Worm (Caenorhabditis elegans) whole organism, L1 larva: ENCODE results near the gene sup-9.
"Not testable (repeated sequence)": the region's sequence is repeated elsewhere in the genome, so short reads cannot be mapped to it uniquely, and the experiment has no call there.

Experiments used
- C16A3.4 ChIP-seq: fragments of 150-350 bp; optimal IDR thresholded peaks from 2 replicates; lab custom pipeline; 2014; ENCODE audit warnings: missing biosample characterization, missing genetic modification characterization
- C34B4.2 ChIP-seq: sonication (generic microtip); optimal IDR thresholded peaks from 2 replicates; lab custom pipeline; 2017; ENCODE audit warnings: mild to moderate bottlenecking, missing genetic modification characterization, missing compliant biosample characterization
- aha-1 ChIP-seq: fragments of 150-350 bp; optimal IDR thresholded peaks from 2 replicates; lab custom pipeline; 2014; ENCODE audit warnings: missing biosample characterization, missing genetic modification characterization
- aly-2 ChIP-seq: fragments of 150-350 bp; optimal IDR thresholded peaks from 2 replicates; lab custom pipeline; 2014; ENCODE audit warnings: missing biosample characterization, missing genetic modification characterization
- blmp-1 ChIP-seq: fragments of 150-350 bp; optimal IDR thresholded peaks from 2 replicates; lab custom pipeline; 2014; ENCODE audit warnings: missing biosample characterization, missing genetic modification characterization
- ceh-8 ChIP-seq: fragments of 200-800 bp; sonication (Bioruptor generic); optimal IDR thresholded peaks from 2 replicates; lab custom pipeline; 2018; ENCODE audit warnings: mild to moderate bottlenecking, missing genetic modification characterization, moderate library complexity, missing compliant biosample characterization
- ceh-82 ChIP-seq, 3 experiments: fragments of 150-350 bp in 1 of 3; sonication (generic microtip) in 2 of 3; optimal IDR thresholded peaks; 2 replicates each; lab custom pipeline; 2014 to 2017; ENCODE audit warnings: missing biosample characterization in 3 of 3, missing genetic modification characterization in 3 of 3
- dpl-1 ChIP-seq, 3 experiments: fragments of 150-350 bp in 2 of 3; sonication (generic microtip) in 1 of 3; optimal IDR thresholded peaks; 2 replicates each; lab custom pipeline; 2014 to 2017; ENCODE audit warnings: missing biosample characterization in 3 of 3, missing genetic modification characterization in 3 of 3, missing genetic modification reagents in 3 of 3
- efl-1 ChIP-seq, 4 experiments: fragments of 150-350 bp; optimal IDR thresholded peaks in 3 of 4; peaks in 1 of 4; 1 replicate in 1 of 4; 2 replicates in 3 of 4; lab custom pipeline; 2014; ENCODE audit warnings: missing biosample characterization in 2 of 4, missing genetic modification characterization in 2 of 4, missing genetic modification reagents in 2 of 4
- efl-3 ChIP-seq: fragments of 200-800 bp; sonication (Bioruptor generic); optimal IDR thresholded peaks from 2 replicates; lab custom pipeline; 2018; ENCODE audit warnings: mild to moderate bottlenecking, missing genetic modification characterization, missing compliant biosample characterization
- egl-13 ChIP-seq: sonication (generic microtip); optimal IDR thresholded peaks from 2 replicates; lab custom pipeline; 2016; ENCODE audit warnings: missing genotype, missing genetic modification reagents, missing genetic modification characterization, missing compliant biosample characterization
- elt-2 ChIP-seq: sonication (generic microtip); optimal IDR thresholded peaks from 2 replicates; lab custom pipeline; 2016; ENCODE audit warnings: missing genetic modification characterization, mild to moderate bottlenecking, inconsistent platforms, missing compliant biosample characterization, missing genetic modification reagents
- fkh-4 ChIP-seq: sonication (generic microtip); optimal IDR thresholded peaks from 2 replicates; lab custom pipeline; 2016; ENCODE audit warnings: missing compliant biosample characterization, missing genetic modification characterization, borderline replicate concordance
- fkh-8 ChIP-seq: sonication (generic microtip); optimal IDR thresholded peaks from 2 replicates; lab custom pipeline; 2016; ENCODE audit warnings: mild to moderate bottlenecking, missing genetic modification characterization, missing compliant biosample characterization
- fos-1 ChIP-seq: fragments of 150-350 bp; optimal IDR thresholded peaks from 2 replicates; lab custom pipeline; 2014; ENCODE audit warnings: missing biosample characterization, missing genetic modification characterization
- hpl-2 ChIP-seq: fragments of 150-350 bp; optimal IDR thresholded peaks from 2 replicates; lab custom pipeline; 2014; ENCODE audit warnings: missing biosample characterization, missing genetic modification reagents, missing genetic modification characterization
- jun-1 ChIP-seq: fragments of 150-350 bp; optimal IDR thresholded peaks from 2 replicates; lab custom pipeline; 2014; ENCODE audit warnings: missing biosample characterization, missing genetic modification reagents, missing genetic modification characterization
- lin-13 ChIP-seq: fragments of 150-350 bp; optimal IDR thresholded peaks from 2 replicates; lab custom pipeline; 2014; ENCODE audit warnings: missing biosample characterization, missing genetic modification reagents, missing genetic modification characterization
- lir-3 ChIP-seq: sonication (generic microtip); optimal IDR thresholded peaks from 2 replicates; lab custom pipeline; 2016; ENCODE audit warnings: mild to moderate bottlenecking, missing genetic modification characterization, moderate library complexity, missing compliant biosample characterization; ENCODE audit not compliant: poor library complexity
- mab-9 ChIP-seq: fragments of 200-800 bp; sonication (Bioruptor generic); IDR thresholded peaks from 2 replicates; pipeline ENCODE4 v1.3.6; 2022; ENCODE audit warnings: missing genetic modification reagents, missing genetic modification characterization, missing compliant biosample characterization
- mep-1 ChIP-seq: fragments of 150-350 bp; optimal IDR thresholded peaks from 2 replicates; lab custom pipeline; 2014; ENCODE audit warnings: missing biosample characterization, missing genetic modification characterization
- nhr-19 ChIP-seq: fragments of 200-800 bp; sonication (Bioruptor generic); conservative IDR thresholded peaks from 2 replicates; pipeline ENCODE4 v1.3.6; 2022; ENCODE audit warnings: missing genetic modification characterization, missing compliant biosample characterization
- nhr-237 ChIP-seq: fragments of 150-350 bp; optimal IDR thresholded peaks from 2 replicates; lab custom pipeline; 2014; ENCODE audit warnings: missing biosample characterization, missing genetic modification characterization
- nhr-28 ChIP-seq: fragments of 150-350 bp; optimal IDR thresholded peaks from 2 replicates; lab custom pipeline; 2014; ENCODE audit warnings: missing biosample characterization, missing genetic modification characterization
- nhr-77 ChIP-seq: fragments of 150-350 bp; optimal IDR thresholded peaks from 2 replicates; lab custom pipeline; 2014; ENCODE audit warnings: missing biosample characterization, missing genetic modification characterization
- nhr-84 ChIP-seq: sonication (generic microtip); optimal IDR thresholded peaks from 2 replicates; lab custom pipeline; 2017; ENCODE audit warnings: missing biosample characterization, missing genetic modification characterization
- pag-3 ChIP-seq: sonication (generic microtip); optimal IDR thresholded peaks from 2 replicates; lab custom pipeline; 2017; ENCODE audit warnings: missing genetic modification characterization, mild to moderate bottlenecking, missing compliant biosample characterization, antibody characterized with exemption, borderline replicate concordance; ENCODE audit not compliant: insufficient read depth
- pqm-1 ChIP-seq: sonication (generic microtip); optimal IDR thresholded peaks from 3 replicates; lab custom pipeline; 2017; ENCODE audit warnings: missing biosample characterization, missing genetic modification characterization
- snu-23 ChIP-seq: sonication (generic microtip); optimal IDR thresholded peaks from 2 replicates; lab custom pipeline; 2016; ENCODE audit warnings: missing genetic modification characterization, missing compliant biosample characterization
- sup-37 ChIP-seq: fragments of 200-800 bp; sonication (Bioruptor generic); optimal IDR thresholded peaks from 2 replicates; lab custom pipeline; 2018; ENCODE audit warnings: mild to moderate bottlenecking, missing genetic modification characterization, missing compliant biosample characterization
- tlp-1 ChIP-seq: fragments of 150-350 bp; optimal IDR thresholded peaks from 2 replicates; lab custom pipeline; 2014; ENCODE audit warnings: missing biosample characterization, missing genetic modification characterization
- unc-86 ChIP-seq: sonication (generic microtip); optimal IDR thresholded peaks from 2 replicates; lab custom pipeline; 2016; ENCODE audit warnings: missing genetic modification characterization, missing compliant biosample characterization
- vab-15 ChIP-seq: sonication (generic microtip); optimal IDR thresholded peaks from 2 replicates; lab custom pipeline; 2017; ENCODE audit warnings: missing genotype, mild to moderate bottlenecking, missing genetic modification characterization, missing compliant biosample characterization
- zag-1 ChIP-seq: fragments of 150-350 bp; optimal IDR thresholded peaks from 2 replicates; lab custom pipeline; 2014; ENCODE audit warnings: missing biosample characterization, missing genetic modification characterization
- ztf-11 ChIP-seq, 2 experiments: sonication (generic microtip); optimal IDR thresholded peaks; 2 replicates each; lab custom pipeline; 2016 to 2017; ENCODE audit warnings: missing genetic modification characterization in 2 of 2, missing biosample characterization in 1 of 2, missing compliant biosample characterization in 1 of 2

Gene sup-9

ce11 chrII:2677534-2678168, 9.2 kb downstream of the sup-9 start, which contains the start of gene F22E5.17 (continued):
- no peak for TF ChIP-seq nhr-28 (tag; lab: Kevin White, UChicago)
- TF ChIP-seq aha-1 (tag; lab: Kevin White, UChicago): no peak
- TF ChIP-seq efl-3 (GFP tag; lab: Kevin White, UChicago): no peak
- TF ChIP-seq unc-86 (tag; lab: Kevin White, UChicago): no peak
- peak; percentile 76 for TF ChIP-seq tlp-1 (tag; lab: Kevin White, UChicago)
- no peak for TF ChIP-seq jun-1 (tag; lab: Kevin White, UChicago)
- TF ChIP-seq pqm-1 (tag; lab: Kevin White, UChicago): peak; percentile 69
- TF ChIP-seq mep-1 (tag; lab: Kevin White, UChicago): no peak
- no peak for TF ChIP-seq lir-3 (tag; lab: Kevin White, UChicago)
- peak; percentile 93 for TF ChIP-seq elt-2
- TF ChIP-seq aly-2 (tag; lab: Kevin White, UChicago): no peak
- TF ChIP-seq sup-37 (GFP tag; lab: Kevin White, UChicago): no peak

ce11 chrII:2673534-2673933, 13.3 kb downstream of the sup-9 start, which contains the start of the genes F22E5.20 and F22E5.1:
Gene F22E5.20, minus strand, starts transcription at chrII:2673634.
Gene F22E5.1, plus strand, starts transcription at chrII:2673775.
- not testable (repeated sequence) for TF ChIP-seq C34B4.2 (tag; lab: Kevin White, UChicago); pag-3 (tag; lab: Kevin White, UChicago); ceh-82 (tag; optimal IDR thresholded peaks at IDR 0.05; lab: Kevin White, UChicago)

DNA sequence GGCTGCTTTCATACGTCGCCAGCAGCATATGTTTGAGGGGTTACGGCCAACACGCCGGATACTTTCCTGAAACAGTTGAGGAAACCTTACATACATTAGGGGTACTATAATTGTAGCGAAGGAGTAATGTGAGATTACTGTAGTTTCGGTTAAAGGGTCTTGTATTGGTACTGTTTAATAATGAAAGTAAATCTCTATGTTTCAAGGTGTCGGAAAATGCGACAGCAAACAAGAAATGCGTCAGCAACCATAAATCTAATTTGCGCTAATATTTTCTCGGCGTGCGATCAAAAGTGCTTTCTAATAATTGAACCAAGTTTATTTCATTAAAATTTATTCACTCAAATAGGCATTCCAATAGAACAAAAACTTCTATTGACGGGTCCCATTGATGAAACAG, 14.5 kb downstream of the sup-9 start, which contains the start of gene sri-57:
sri-57 (minus strand) TSS at position 101 of the 400 bp plus-strand sequence.
- not testable (repeated sequence) for TF ChIP-seq aha-1, fkh-8, fkh-4 (tag; lab: Kevin White, UChicago)

ce11 chrII:2665606-2666005, 21.2 kb downstream of the sup-9 start, which contains the start of gene F22E5.22:
Gene F22E5.22, plus strand, starts transcription at chrII:2665906.
- TF ChIP-seq dpl-1 (GFP tag; optimal IDR thresholded peaks at IDR 0.05; lab: Kevin White, UChicago): no peak
- TF ChIP-seq hpl-2: no peak
- TF ChIP-seq nhr-237 (tag; lab: Kevin White, UChicago): no peak
- TF ChIP-seq C16A3.4: no peak
- TF ChIP-seq aha-1 (tag; lab: Kevin White, UChicago): no peak
- no peak for TF ChIP-seq vab-15
- no peak for TF ChIP-seq blmp-1 (tag; lab: Kevin White, UChicago)
- TF ChIP-seq C34B4.2 (tag; lab: Kevin White, UChicago): no peak
- TF ChIP-seq snu-23 (GFP tag; lab: Kevin White, UChicago): no peak
- no peak for TF ChIP-seq egl-13 (tag; lab: Kevin White, UChicago)
- TF ChIP-seq, all 84 proteins: peak for 0

DNA sequence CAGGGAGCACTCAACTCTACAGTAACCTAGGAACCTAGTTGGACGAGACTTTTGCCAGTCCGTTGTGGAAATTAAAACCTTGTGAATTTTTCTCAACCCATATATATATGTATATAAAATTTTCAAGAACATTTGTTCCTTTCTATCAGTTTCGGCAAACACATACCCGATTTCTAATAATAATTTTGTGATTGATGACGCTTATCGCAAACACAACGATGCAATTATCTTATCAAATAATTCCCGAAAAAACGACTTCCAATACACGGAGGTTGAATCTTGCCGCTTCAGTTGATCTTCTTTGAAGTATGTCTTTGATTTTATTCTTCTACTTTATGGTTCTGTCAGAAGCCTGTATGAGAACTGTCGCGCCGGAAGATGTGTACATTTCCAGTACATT, 21.7 kb downstream of the sup-9 start, which contains the start of gene F22E5.2:
F22E5.2 (plus strand) TSS at position 301 of the 400 bp plus-strand sequence.
- TF ChIP-seq lin-13; nhr-77; ztf-11 (tag; optimal IDR thresholded peaks at IDR 0.05; lab: Kevin White, UChicago): not testable (repeated sequence)

ce11 chrII:2659364-2659763, 27.5 kb downstream of the sup-9 start, which contains the start of gene gcy-21:
Gene gcy-21, plus strand, starts transcription at chrII:2659664.
- TF ChIP-seq C16A3.4 (no peak), tlp-1 (tag; lab: Kevin White, UChicago) (no peak), mab-9 (GFP tag; lab: Robert Waterston, UW) (no peak), pqm-1 (tag; lab: Kevin White, UChicago) (no peak), fkh-8 (tag; lab: Kevin White, UChicago) (peak; percentile 7), ceh-8 (GFP tag; lab: Kevin White, UChicago) (no peak), elt-2 (no peak), fos-1 (tag; lab: Kevin White, UChicago) (no peak), efl-1 (optimal IDR thresholded peaks at IDR 0.05; lab: Kevin White, UChicago) (no peak), efl-1 (GFP tag; optimal IDR thresholded peaks at IDR 0.05 in 1 of 2; lab: Kevin White, UChicago) (peak in 1 of 2 experiments; percentile 13), nhr-19 (GFP tag; lab: Robert Waterston, UW) (no peak), nhr-84 (tag; lab: Kevin White, UChicago) (no peak), hpl-2 (no peak), zag-1 (tag; lab: Kevin White, UChicago) (no peak)
